Worm (Caenorhabditis elegans) whole organism, early embryonic: ENCODE results near the gene srw-103.

Experiments used
- F13C5.2 ChIP-seq: sonication (generic microtip); optimal IDR thresholded peaks from 2 replicates; lab custom pipeline; 2017; ENCODE audit warnings: mild to moderate bottlenecking, missing genetic modification characterization, inconsistent platforms, missing compliant biosample characterization
- aly-1 ChIP-seq: sonication (generic microtip); optimal IDR thresholded peaks from 2 replicates; lab custom pipeline; 2016; ENCODE audit warnings: missing genetic modification characterization, missing compliant biosample characterization
- ama-1 ChIP-seq: fragments of 150-350 bp; optimal IDR thresholded peaks from 2 replicates; lab custom pipeline; 2014
- ceh-13 ChIP-seq: fragments of 200-800 bp; sonication (Bioruptor generic); optimal IDR thresholded peaks from 2 replicates; lab custom pipeline; 2018; ENCODE audit warnings: mild to moderate bottlenecking, missing genetic modification characterization, missing compliant biosample characterization
- ets-7 ChIP-seq: sonication (generic microtip); optimal IDR thresholded peaks from 2 replicates; lab custom pipeline; 2016; ENCODE audit warnings: missing genotype, missing genetic modification characterization, missing compliant biosample characterization
- flt-1 ChIP-seq: fragments of 200-800 bp; sonication (Bioruptor generic); IDR thresholded peaks from 2 replicates; pipeline ENCODE4 v1.3.6; 2022; ENCODE audit warnings: missing genetic modification characterization, missing compliant biosample characterization
- tbx-37 ChIP-seq: fragments of 200-800 bp; sonication (Bioruptor generic); conservative IDR thresholded peaks from 2 replicates; pipeline ENCODE4 v1.3.6; 2022; ENCODE audit warnings: missing genetic modification reagents, missing genetic modification characterization, missing compliant biosample characterization

DNA sequence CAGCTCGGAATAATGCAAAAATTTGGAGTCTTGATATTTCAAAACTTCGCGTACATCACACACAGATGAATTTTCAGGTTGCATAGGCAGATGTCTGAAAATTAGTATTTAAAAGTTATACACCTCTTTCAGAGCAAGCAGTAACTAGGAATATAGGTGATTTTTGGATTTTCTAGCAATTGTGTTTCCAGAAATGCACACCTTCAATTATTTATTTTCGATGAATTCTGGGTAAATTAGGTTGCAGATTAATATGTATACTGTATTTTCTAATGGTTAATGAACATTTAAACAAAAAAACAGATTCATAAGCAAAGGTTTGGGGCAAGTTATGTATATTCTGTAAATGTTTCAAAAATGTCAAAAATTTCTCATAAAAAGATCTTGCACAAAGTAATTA lies 24.1 kb downstream of the srw-103 start, which contains the start of gene srab-25:
- TF ChIP-seq ets-7 = no peak
- TF ChIP-seq ama-1 (lab: Kevin White, UChicago) = no peak
- no peak for TF ChIP-seq flt-1 (GFP tag; lab: Robert Waterston, UW)
- no peak for TF ChIP-seq ceh-13 (GFP tag; lab: Kevin White, UChicago)
- no peak for TF ChIP-seq tbx-37
- no peak for TF ChIP-seq F13C5.2 (tag; lab: Kevin White, UChicago)
- TF ChIP-seq aly-1 = no peak
